Worm (Caenorhabditis elegans) whole organism, L4 larva: ENCODE results near the gene ZK228.10.

Source experiments
- F49E8.2 ChIP-seq: sonication (generic microtip); optimal IDR thresholded peaks from 2 replicates; lab custom pipeline; 2016; ENCODE audit warnings: missing compliant biosample characterization, mild to moderate bottlenecking, missing genetic modification characterization, borderline replicate concordance
- T26A8.4 ChIP-seq: fragments of 200-800 bp; sonication (Bioruptor generic); IDR thresholded peaks from 2 replicates; pipeline ENCODE4 v1.3.6; 2022; ENCODE audit warnings: missing genetic modification characterization, missing compliant biosample characterization
- Y105C5A.15 ChIP-seq: fragments of 200-800 bp; sonication (Bioruptor generic); IDR thresholded peaks from 2 replicates; pipeline ENCODE4 v1.3.6; 2022; ENCODE audit warnings: missing genetic modification characterization, missing compliant biosample characterization
- aha-1 ChIP-seq: fragments of 150-350 bp; peaks from one replicate; lab custom pipeline; 2014; ENCODE audit warnings: missing biosample characterization, missing genetic modification characterization
- ceh-28 ChIP-seq: fragments of 150-350 bp; optimal IDR thresholded peaks from 2 replicates; lab custom pipeline; 2014; ENCODE audit warnings: missing biosample characterization, missing genetic modification reagents, missing genetic modification characterization
- daf-16 ChIP-seq, 3 experiments: sonication (generic microtip); optimal IDR thresholded peaks; 2 replicates each; lab custom pipeline; 2016 to 2017; ENCODE audit warnings: missing genetic modification characterization in 3 of 3, missing genetic modification reagents in 3 of 3, mild to moderate bottlenecking in 2 of 3, missing compliant biosample characterization in 2 of 3, missing biosample characterization in 1 of 3, moderate library complexity in 1 of 3
- duxl-1 ChIP-seq: sonication (generic microtip); optimal IDR thresholded peaks from 2 replicates; lab custom pipeline; 2016; ENCODE audit warnings: mild to moderate bottlenecking, missing genetic modification characterization, moderate library complexity, missing compliant biosample characterization; ENCODE audit not compliant: poor library complexity
- gei-8 ChIP-seq: fragments of 200-800 bp; sonication (Bioruptor generic); optimal IDR thresholded peaks from 2 replicates; lab custom pipeline; 2018; ENCODE audit warnings: mild to moderate bottlenecking, missing genetic modification characterization, missing compliant biosample characterization
- hlh-11 ChIP-seq: fragments of 200-800 bp; sonication (Bioruptor generic); optimal IDR thresholded peaks from 2 replicates; lab custom pipeline; 2018; ENCODE audit warnings: mild to moderate bottlenecking, missing genetic modification characterization, missing compliant biosample characterization
- jun-1 ChIP-seq: fragments of 150-350 bp; optimal IDR thresholded peaks from 2 replicates; lab custom pipeline; 2014; ENCODE audit warnings: missing biosample characterization, missing genetic modification reagents, missing genetic modification characterization
- nhr-11 ChIP-seq: fragments of 150-350 bp; optimal IDR thresholded peaks from 2 replicates; lab custom pipeline; 2014; ENCODE audit warnings: missing biosample characterization, missing genetic modification characterization
- nhr-111 ChIP-seq: fragments of 200-800 bp; sonication (Bioruptor generic); optimal IDR thresholded peaks from 2 replicates; lab custom pipeline; 2018; ENCODE audit warnings: mild to moderate bottlenecking, missing genetic modification characterization, missing compliant biosample characterization
- set-16 ChIP-seq: fragments of 200-800 bp; sonication (Bioruptor generic); IDR thresholded peaks from 2 replicates; pipeline ENCODE4 v1.3.6; 2022; ENCODE audit warnings: missing genetic modification reagents, missing genetic modification characterization, missing compliant biosample characterization
- tra-1 ChIP-seq: fragments of 200-800 bp; sonication (Bioruptor generic); IDR thresholded peaks from 2 replicates; pipeline ENCODE4 v1.3.6; 2022; ENCODE audit warnings: missing genetic modification reagents, missing genetic modification characterization, missing compliant biosample characterization
- zfp-3 ChIP-seq: fragments of 200-800 bp; sonication (Bioruptor generic); conservative IDR thresholded peaks from 2 replicates; pipeline ENCODE4 v1.3.6; 2022; ENCODE audit warnings: missing genetic modification reagents, missing genetic modification characterization, missing compliant biosample characterization
- zip-11 ChIP-seq: fragments of 200-800 bp; sonication (Bioruptor generic); IDR thresholded peaks from 2 replicates; pipeline ENCODE4 v1.3.6; 2022; ENCODE audit warnings: missing genetic modification characterization, missing compliant biosample characterization
- ztf-11 ChIP-seq: fragments of 150-350 bp; optimal IDR thresholded peaks from 2 replicates; lab custom pipeline; 2014; ENCODE audit warnings: missing biosample characterization, missing genetic modification characterization

ZK228.10 gene

ce11 chrV:18504610-18505009, 47.9 kb downstream of the ZK228.10 start:
- TF ChIP-seq ceh-28 (tag; lab: Kevin White, UChicago) (peak; percentile 78), T26A8.4 (GFP tag; lab: Robert Waterston, UW) (no peak)

DNA sequence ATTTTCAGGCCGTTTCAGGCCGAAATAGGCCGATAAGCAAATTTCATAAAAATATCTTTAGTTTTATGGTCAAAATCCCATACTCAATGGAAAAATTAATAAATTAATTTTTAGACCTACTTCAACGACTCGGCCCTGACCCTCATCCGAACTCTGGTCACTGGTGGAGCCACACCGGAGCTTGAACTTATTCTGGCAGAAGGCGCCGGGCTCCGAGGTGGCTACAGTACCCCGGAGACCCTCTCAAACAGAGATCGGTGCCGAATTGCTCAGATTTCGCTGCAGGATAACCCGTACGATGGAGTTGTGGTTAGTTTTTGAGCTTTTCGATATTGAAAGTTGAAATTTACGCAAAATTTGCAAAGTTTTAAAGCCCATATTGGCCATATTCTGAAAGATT, 50.1 kb downstream of the ZK228.10 start:
- TF ChIP-seq zip-11 (GFP tag; lab: Robert Waterston, UW), result no peak
- TF ChIP-seq F49E8.2, result no peak
- no peak for TF ChIP-seq duxl-1 (tag; lab: Kevin White, UChicago)
- no peak for TF ChIP-seq zfp-3 (GFP tag; lab: Robert Waterston, UW)
- peak; percentile 71 for TF ChIP-seq aha-1 (tag; lab: Kevin White, UChicago)
- TF ChIP-seq nhr-111 (GFP tag; lab: Kevin White, UChicago), result no peak
- TF ChIP-seq Y105C5A.15 (GFP tag; lab: Robert Waterston, UW), result no peak
- no peak for TF ChIP-seq tra-1 (GFP tag; lab: Robert Waterston, UW)
- no peak for TF ChIP-seq nhr-11 (tag; lab: Kevin White, UChicago)
- peak; percentile 56; the same call in 1 of the 2 replicates for TF ChIP-seq set-16 (GFP tag; lab: Robert Waterston, UW)
- TF ChIP-seq daf-16 (GFP tag; optimal IDR thresholded peaks at IDR 0.05; lab: Kevin White, UChicago), result no peak
- no peak for TF ChIP-seq daf-16 (tag; optimal IDR thresholded peaks at IDR 0.05; lab: Kevin White, UChicago)
- no peak for TF ChIP-seq ztf-11 (tag; lab: Kevin White, UChicago)
- no peak for TF ChIP-seq gei-8 (GFP tag; lab: Kevin White, UChicago)
- no peak for TF ChIP-seq hlh-11
- TF ChIP-seq jun-1 (tag; lab: Kevin White, UChicago), result no peak
